Worm (Caenorhabditis elegans) whole organism, late embryonic: Measurements from ENCODE around the gene spin-3.
A peak's percentile ranks its signal among the peaks of the same experiment; 100 is the strongest.

Experiments used
- C08G9.2 ChIP-seq: sonication (generic microtip); optimal IDR thresholded peaks from 2 replicates; lab custom pipeline; 2016; ENCODE audit warnings: mild to moderate bottlenecking, missing genetic modification characterization, moderate library complexity, missing compliant biosample characterization
- K02D7.2 ChIP-seq: sonication (generic microtip); optimal IDR thresholded peaks from 2 replicates; lab custom pipeline; 2017; ENCODE audit warnings: mild to moderate bottlenecking, missing genetic modification characterization, missing compliant biosample characterization
- K09A11.1 ChIP-seq: sonication (generic microtip); optimal IDR thresholded peaks from 2 replicates; lab custom pipeline; 2017; ENCODE audit warnings: antibody characterized with exemption, mild to moderate bottlenecking, missing genetic modification characterization, missing compliant biosample characterization; ENCODE audit not compliant: insufficient read depth
- ahr-1 ChIP-seq: sonication (generic microtip); optimal IDR thresholded peaks from 2 replicates; lab custom pipeline; 2016; ENCODE audit warnings: missing genetic modification characterization, missing compliant biosample characterization
- ama-1 ChIP-seq: fragments of 150-350 bp; optimal IDR thresholded peaks from 2 replicates; lab custom pipeline; 2014
- ceh-19 ChIP-seq: fragments of 200-800 bp; sonication (Bioruptor generic); optimal IDR thresholded peaks from 2 replicates; lab custom pipeline; 2018; ENCODE audit warnings: mild to moderate bottlenecking, missing genetic modification characterization, missing compliant biosample characterization
- ceh-24 ChIP-seq: sonication (generic microtip); optimal IDR thresholded peaks from 2 replicates; lab custom pipeline; 2016; ENCODE audit warnings: mild to moderate bottlenecking, missing genetic modification characterization, missing compliant biosample characterization
- ceh-34 ChIP-seq: sonication (generic microtip); optimal IDR thresholded peaks from 2 replicates; lab custom pipeline; 2016; ENCODE audit warnings: mild to moderate bottlenecking, missing genetic modification characterization, missing compliant biosample characterization
- ceh-48 ChIP-seq: sonication (generic microtip); optimal IDR thresholded peaks from 2 replicates; lab custom pipeline; 2016; ENCODE audit warnings: missing genetic modification characterization, inconsistent platforms, missing compliant biosample characterization
- elt-2 ChIP-seq: sonication (generic microtip); optimal IDR thresholded peaks from 2 replicates; lab custom pipeline; 2016; ENCODE audit warnings: missing genetic modification reagents, missing genetic modification characterization, missing compliant biosample characterization
- fax-1 ChIP-seq: sonication (generic microtip); optimal IDR thresholded peaks from 2 replicates; lab custom pipeline; 2016; ENCODE audit warnings: missing genotype, missing genetic modification characterization, missing compliant biosample characterization
- fkh-10 ChIP-seq: fragments of 150-350 bp; optimal IDR thresholded peaks from 2 replicates; lab custom pipeline; 2014; ENCODE audit warnings: missing biosample characterization, missing genetic modification reagents, missing genetic modification characterization
- fkh-6 ChIP-seq: sonication (generic microtip); optimal IDR thresholded peaks from 2 replicates; lab custom pipeline; 2016; ENCODE audit warnings: missing genetic modification characterization, missing compliant biosample characterization
- gmeb-2 ChIP-seq: sonication (generic microtip); optimal IDR thresholded peaks from 2 replicates; lab custom pipeline; 2016; ENCODE audit warnings: missing genetic modification characterization, inconsistent platforms, missing compliant biosample characterization
- hlh-15 ChIP-seq: sonication (generic microtip); optimal IDR thresholded peaks from 2 replicates; lab custom pipeline; 2016; ENCODE audit warnings: missing genetic modification characterization, missing compliant biosample characterization
- hlh-30 ChIP-seq: sonication (generic microtip); optimal IDR thresholded peaks from 2 replicates; lab custom pipeline; 2017; ENCODE audit warnings: antibody characterized with exemption, missing genetic modification characterization, missing compliant biosample characterization; ENCODE audit not compliant: insufficient read depth
- hlh-8 ChIP-seq: sonication (generic microtip); optimal IDR thresholded peaks from 2 replicates; lab custom pipeline; 2016; ENCODE audit warnings: missing genotype, missing genetic modification characterization, missing compliant biosample characterization
- madf-2 ChIP-seq: sonication (generic microtip); optimal IDR thresholded peaks from 2 replicates; lab custom pipeline; 2017; ENCODE audit warnings: missing genetic modification characterization, missing compliant biosample characterization
- nhr-11 ChIP-seq: fragments of 150-350 bp; optimal IDR thresholded peaks from 2 replicates; lab custom pipeline; 2014; ENCODE audit warnings: missing biosample characterization, missing genetic modification characterization
- npax-4 ChIP-seq: sonication (generic microtip); optimal IDR thresholded peaks from 2 replicates; lab custom pipeline; 2016; ENCODE audit warnings: missing genetic modification characterization, missing compliant biosample characterization
- pat-9 ChIP-seq: fragments of 200-800 bp; sonication (Bioruptor generic); optimal IDR thresholded peaks from 2 replicates; lab custom pipeline; 2018; ENCODE audit warnings: mild to moderate bottlenecking, missing genetic modification characterization, moderate library complexity, missing compliant biosample characterization
- ref-2 ChIP-seq: sonication (generic microtip); optimal IDR thresholded peaks from 2 replicates; lab custom pipeline; 2016; ENCODE audit warnings: missing genetic modification characterization, missing compliant biosample characterization
- sdc-2 ChIP-seq: sonication (generic microtip); optimal IDR thresholded peaks from 2 replicates; lab custom pipeline; 2016; ENCODE audit warnings: missing genotype, missing genetic modification characterization, missing compliant biosample characterization
- sox-4 ChIP-seq: sonication (generic microtip); optimal IDR thresholded peaks from 2 replicates; lab custom pipeline; 2017; ENCODE audit warnings: mild to moderate bottlenecking, missing genetic modification characterization, inconsistent platforms, missing compliant biosample characterization
- syd-9 ChIP-seq: sonication (generic microtip); optimal IDR thresholded peaks from 2 replicates; lab custom pipeline; 2016; ENCODE audit warnings: mild to moderate bottlenecking, missing genetic modification characterization, moderate library complexity, missing compliant biosample characterization
- tbx-2 ChIP-seq: sonication (generic microtip); optimal IDR thresholded peaks from 2 replicates; lab custom pipeline; 2016; ENCODE audit warnings: missing genetic modification characterization, missing compliant biosample characterization
- tbx-7 ChIP-seq: sonication (generic microtip); optimal IDR thresholded peaks from 2 replicates; lab custom pipeline; 2016; ENCODE audit warnings: missing genotype, missing genetic modification characterization, missing compliant biosample characterization
- ttx-3 ChIP-seq: sonication (generic microtip); optimal IDR thresholded peaks from 2 replicates; lab custom pipeline; 2016; ENCODE audit warnings: missing genetic modification reagents, missing genetic modification characterization, missing compliant biosample characterization
- unc-3 ChIP-seq, 2 experiments: fragments of 200-800 bp in 1 of 2; sonication (Bioruptor generic) in 1 of 2; sonication (generic microtip) in 1 of 2; conservative IDR thresholded peaks in 1 of 2; optimal IDR thresholded peaks in 1 of 2; 2 replicates each; pipeline versions ENCODE4 v1.3.6 to Lab custom; 2016 to 2022; ENCODE audit warnings: missing compliant biosample characterization in 2 of 2, missing genetic modification characterization in 2 of 2, missing genetic modification reagents in 1 of 2
- zip-5 ChIP-seq: sonication (generic microtip); optimal IDR thresholded peaks from 2 replicates; lab custom pipeline; 2016; ENCODE audit warnings: missing genetic modification characterization, missing compliant biosample characterization

Gene spin-3

DNA sequence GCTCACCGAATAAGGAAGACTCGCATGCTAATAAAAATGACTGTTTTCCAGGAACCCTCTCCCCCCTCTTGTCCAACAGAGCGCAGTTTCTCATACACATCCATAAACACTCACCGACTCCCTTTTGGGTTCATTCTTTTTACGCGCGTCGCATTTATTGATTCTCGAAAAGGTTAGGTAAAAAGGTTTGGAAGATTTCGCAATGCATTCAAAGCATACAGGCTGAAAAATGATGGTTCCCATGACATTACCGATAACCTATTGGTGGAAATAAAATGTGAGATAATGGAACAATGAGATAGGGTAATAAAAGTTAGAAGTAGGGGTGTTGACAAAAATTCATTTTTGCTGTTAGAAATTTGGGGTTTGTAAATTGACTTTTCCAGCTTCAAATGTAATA lies 28.4 kb downstream of the spin-3 start:
- no peak for TF ChIP-seq unc-3 (GFP tag; conservative IDR thresholded peaks at IDR 0.05; lab: Robert Waterston, UW)
- TF ChIP-seq unc-3 (tag; optimal IDR thresholded peaks at IDR 0.05; lab: Kevin White, UChicago) = no peak
- no peak for TF ChIP-seq tbx-7 (tag; lab: Kevin White, UChicago)
- peak; percentile 13 for TF ChIP-seq ceh-48 (tag; lab: Kevin White, UChicago)
- TF ChIP-seq ceh-24 (tag; lab: Kevin White, UChicago) = no peak
- TF ChIP-seq sdc-2 (tag; lab: Kevin White, UChicago) = no peak
- TF ChIP-seq ahr-1 (tag; lab: Kevin White, UChicago) = no peak
- no peak for TF ChIP-seq ceh-19 (GFP tag; lab: Kevin White, UChicago)

DNA sequence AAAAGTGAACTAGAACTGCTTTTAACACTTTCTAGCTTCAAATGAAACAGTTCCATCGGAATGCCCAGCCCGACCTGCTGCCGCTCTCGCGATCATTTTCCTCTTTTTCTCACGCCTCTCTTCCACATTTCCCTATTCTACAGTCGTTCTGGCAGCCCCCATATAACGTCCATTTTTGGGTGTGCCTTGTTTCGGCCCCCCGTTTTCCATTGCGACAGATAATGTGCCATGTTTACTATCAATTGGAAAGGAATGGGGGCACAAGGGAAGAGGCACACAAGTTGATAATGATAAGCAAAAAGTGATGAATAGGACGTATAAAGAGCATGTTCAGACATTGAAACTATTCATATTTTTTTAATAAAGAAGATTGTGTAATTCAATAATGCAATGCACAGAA lies 29.0 kb downstream of the spin-3 start:
- no peak for TF ChIP-seq ceh-24 (tag; lab: Kevin White, UChicago)
- TF ChIP-seq tbx-2 (tag; lab: Kevin White, UChicago) = peak; percentile 7
- no peak for TF ChIP-seq K09A11.1 (tag; lab: Kevin White, UChicago)
- no peak for TF ChIP-seq ama-1 (lab: Kevin White, UChicago)
- peak; percentile 85 for TF ChIP-seq elt-2
- peak; percentile 10 for TF ChIP-seq ceh-34 (tag; lab: Kevin White, UChicago)

DNA sequence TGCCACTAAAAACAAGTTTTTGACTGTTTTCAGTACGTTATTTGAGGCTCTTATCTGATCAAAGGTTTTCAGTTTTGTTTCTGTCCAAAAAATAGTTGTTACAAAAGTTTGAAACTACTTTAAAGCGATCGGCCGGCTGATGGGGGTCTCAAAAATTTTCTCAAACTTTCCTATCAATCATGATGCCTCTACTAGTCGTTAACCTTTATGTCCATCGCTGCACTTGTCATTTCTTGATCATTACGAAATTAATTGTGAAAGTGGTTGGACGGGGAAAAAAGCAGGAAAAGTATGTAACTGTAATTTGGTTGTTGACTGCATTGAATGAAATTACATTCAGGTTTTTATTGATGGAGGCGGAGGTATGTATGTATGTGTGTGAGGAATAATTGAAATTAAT lies 29.8 kb downstream of the spin-3 start:
- TF ChIP-seq fax-1 (no peak), syd-9 (tag; lab: Kevin White, UChicago) (no peak), npax-4 (no peak), pat-9 (tag; lab: Kevin White, UChicago) (no peak)

DNA sequence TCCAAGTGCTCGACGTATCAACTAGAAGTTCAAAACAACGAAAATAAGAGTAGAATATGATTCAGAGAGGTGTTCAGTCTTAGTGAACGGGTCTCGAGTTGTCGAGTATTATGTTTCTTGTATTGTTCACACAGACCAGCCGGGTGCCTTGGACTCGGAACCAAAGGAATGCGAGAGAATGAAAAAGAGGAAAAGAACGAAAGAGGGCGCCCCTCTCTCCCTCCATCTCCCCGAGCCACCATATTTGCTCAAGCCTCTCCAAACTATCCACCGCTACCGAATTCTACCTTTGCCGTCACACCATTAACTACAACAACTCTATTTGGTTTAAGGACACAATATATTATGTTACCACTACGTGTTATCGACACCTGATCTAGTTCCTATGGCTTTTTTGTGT lies 31.7 kb downstream of the spin-3 start:
- TF ChIP-seq ceh-34 (tag; lab: Kevin White, UChicago) = peak; percentile 58
- no peak for TF ChIP-seq hlh-8 (tag; lab: Kevin White, UChicago)
- TF ChIP-seq, all 69 proteins: peak for 1

DNA sequence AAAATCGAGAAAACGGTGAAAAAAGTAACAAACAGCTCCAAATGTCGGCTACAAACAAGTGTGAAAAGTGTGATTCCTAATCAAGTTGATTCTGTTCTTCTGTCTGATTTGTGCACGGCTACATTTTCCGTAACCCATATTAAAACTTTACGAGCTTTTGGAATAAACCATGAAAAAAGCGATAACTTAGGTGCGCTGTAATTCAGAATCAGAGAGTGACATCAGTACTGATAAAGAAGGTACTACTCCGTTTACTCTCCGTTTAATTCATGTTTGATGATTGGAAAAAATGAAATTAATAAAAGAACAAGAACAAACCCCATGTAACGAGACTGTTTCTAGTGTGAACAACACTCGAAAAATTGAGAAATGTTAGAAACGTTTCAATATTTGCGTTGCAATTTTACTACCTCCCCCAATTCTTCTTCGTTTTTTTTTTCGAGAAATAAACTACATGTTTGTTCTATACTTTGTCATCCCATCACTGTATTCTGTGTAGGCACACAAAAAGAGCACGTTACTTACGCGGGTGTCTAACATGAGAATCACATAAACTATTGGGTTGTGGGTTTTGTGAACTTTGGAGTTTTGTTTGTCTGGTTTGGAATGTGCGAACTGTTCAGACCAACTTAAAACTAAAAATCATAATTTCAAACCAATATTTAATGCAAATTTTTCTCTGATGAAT lies 32.4 kb downstream of the spin-3 start:
- TF ChIP-seq hlh-8 (tag; lab: Kevin White, UChicago) (no peak), madf-2 (tag; lab: Kevin White, UChicago) (no peak), K02D7.2 (tag; lab: Kevin White, UChicago) (no peak), hlh-15 (tag; lab: Kevin White, UChicago) (no peak), C08G9.2 (tag; lab: Kevin White, UChicago) (no peak)

DNA sequence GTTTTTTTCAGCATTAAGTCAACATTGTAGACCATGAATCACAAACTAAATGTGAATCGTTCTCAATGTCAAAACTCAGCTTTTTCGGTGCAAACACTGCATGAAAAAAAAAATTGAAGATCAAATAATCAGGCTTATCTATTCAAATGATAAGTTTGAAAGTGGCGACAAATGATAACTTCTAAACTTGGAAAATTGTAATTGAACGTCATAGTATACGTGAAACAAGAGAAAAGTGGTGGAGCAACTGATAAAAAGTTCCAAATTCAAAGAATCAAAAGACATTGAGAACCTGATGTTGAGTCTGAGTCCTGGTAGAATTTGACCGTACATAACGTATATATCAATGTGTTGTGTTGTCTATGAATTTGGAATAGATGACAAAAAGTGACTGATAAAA lies 33.1 kb downstream of the spin-3 start:
- no peak for TF ChIP-seq tbx-7 (tag; lab: Kevin White, UChicago)
- TF ChIP-seq fkh-10 (GFP tag; lab: Kevin White, UChicago) = no peak
- TF ChIP-seq gmeb-2 = no peak
- TF ChIP-seq hlh-30 = no peak
- TF ChIP-seq ahr-1 (tag; lab: Kevin White, UChicago) = no peak
- TF ChIP-seq sox-4 (tag; lab: Kevin White, UChicago) = no peak
- no peak for TF ChIP-seq ttx-3 (tag; lab: Kevin White, UChicago)
- TF ChIP-seq nhr-11 = no peak
- TF ChIP-seq hlh-15 (tag; lab: Kevin White, UChicago) = no peak
- no peak for TF ChIP-seq zip-5 (tag; lab: Kevin White, UChicago)
- TF ChIP-seq ceh-48 (tag; lab: Kevin White, UChicago) = no peak
- TF ChIP-seq ref-2 (tag; lab: Kevin White, UChicago) = no peak
- no peak for TF ChIP-seq fkh-6 (tag; lab: Kevin White, UChicago)
